Fruit fly (Drosophila melanogaster) S2 (cell line): ENCODE results near the gene SCCRO.

ENCODE experiments used
- CG8478 ChIP-seq: fragments of >200 bp; optimal IDR thresholded peaks from 2 replicates; lab custom pipeline; 2018
- CTCF ChIP-seq, 2 experiments: fragments of >200 bp; optimal IDR thresholded peaks; 2 replicates each; lab custom pipeline; 2018

SCCRO gene

dm6 chr3L:15538582-15539490 is 24.4 kb upstream of the SCCRO start:
- TF ChIP-seq CTCF (optimal IDR thresholded peaks at IDR 0.05; lab: Kevin White, UChicago) (no peak), CG8478 (lab: Kevin White, UChicago) (no peak)

dm6 chr3L:15539903-15540409 is 23.3 kb upstream of the SCCRO start:
- TF ChIP-seq CG8478 (lab: Kevin White, UChicago) (no peak), CTCF (optimal IDR thresholded peaks at IDR 0.05; lab: Kevin White, UChicago) (no peak)

dm6 chr3L:15540682-15541081 is 22.5 kb upstream of the SCCRO start:
- TF ChIP-seq CTCF (optimal IDR thresholded peaks at IDR 0.05; lab: Kevin White, UChicago) (no peak), CG8478 (lab: Kevin White, UChicago) (no peak)

- TF ChIP-seq CTCF (optimal IDR thresholded peaks at IDR 0.05; lab: Kevin White, UChicago), result no peak
- no peak for TF ChIP-seq CG8478 (lab: Kevin White, UChicago)
These were observed 21.9 kb upstream of the SCCRO start for dm6 chr3L:15541281-15541680.

- no peak for TF ChIP-seq CTCF (optimal IDR thresholded peaks at IDR 0.05; lab: Kevin White, UChicago)
- TF ChIP-seq CG8478 (lab: Kevin White, UChicago), result no peak
These were observed 20.2 kb upstream of the SCCRO start for dm6 chr3L:15543049-15543448.

- TF ChIP-seq CG8478 (lab: Kevin White, UChicago) (no peak), CTCF (optimal IDR thresholded peaks at IDR 0.05; lab: Kevin White, UChicago) (no peak)
These were observed 19.8 kb upstream of the SCCRO start for dm6 chr3L:15543467-15543866.

- no peak for TF ChIP-seq CG8478 (lab: Kevin White, UChicago)
- no peak for TF ChIP-seq CTCF (optimal IDR thresholded peaks at IDR 0.05; lab: Kevin White, UChicago)
These were observed 18.5 kb upstream of the SCCRO start for dm6 chr3L:15544455-15545415.

dm6 chr3L:15547187-15547790 is 15.9 kb upstream of the SCCRO start:
- no peak for TF ChIP-seq CTCF (optimal IDR thresholded peaks at IDR 0.05; lab: Kevin White, UChicago)
- no peak for TF ChIP-seq CG8478 (lab: Kevin White, UChicago)

- TF ChIP-seq CTCF (optimal IDR thresholded peaks at IDR 0.05; lab: Kevin White, UChicago) (no peak), CG8478 (lab: Kevin White, UChicago) (no peak)
These were observed 14.4 kb upstream of the SCCRO start for dm6 chr3L:15548843-15549242.

dm6 chr3L:15553993-15554644 is 9.1 kb upstream of the SCCRO start, which contains the start of gene AGO2:
Gene AGO2, plus strand, starts transcription at chr3L:15554113.
- TF ChIP-seq CG8478 (lab: Kevin White, UChicago), result no peak
- peak; percentile 54 to 67 for TF ChIP-seq CTCF (optimal IDR thresholded peaks at IDR 0.05; lab: Kevin White, UChicago)

dm6 chr3L:15562727-15563057 is 535 bp upstream of the SCCRO start:
- no peak for TF ChIP-seq CG8478 (lab: Kevin White, UChicago)
- TF ChIP-seq CTCF (optimal IDR thresholded peaks at IDR 0.05; lab: Kevin White, UChicago), result no peak

- TF ChIP-seq CG8478 (lab: Kevin White, UChicago), result no peak
- no peak for TF ChIP-seq CTCF (optimal IDR thresholded peaks at IDR 0.05; lab: Kevin White, UChicago)
These were observed 552 bp downstream of the SCCRO start for dm6 chr3L:15563851-15564106.

dm6 chr3L:15565829-15566433 is 2.7 kb downstream of the SCCRO start, which contains the start of gene dop:
Gene dop, plus strand, starts transcription at chr3L:15566013.
- TF ChIP-seq CG8478 (lab: Kevin White, UChicago) (no peak), CTCF (optimal IDR thresholded peaks at IDR 0.05; lab: Kevin White, UChicago) (no peak)
